Worm (Caenorhabditis elegans): Measurements from ENCODE around the gene F44A2.5.
A peak's percentile ranks its signal among the peaks of the same experiment; 100 is the strongest.

The F44A2.5 gene

DNA sequence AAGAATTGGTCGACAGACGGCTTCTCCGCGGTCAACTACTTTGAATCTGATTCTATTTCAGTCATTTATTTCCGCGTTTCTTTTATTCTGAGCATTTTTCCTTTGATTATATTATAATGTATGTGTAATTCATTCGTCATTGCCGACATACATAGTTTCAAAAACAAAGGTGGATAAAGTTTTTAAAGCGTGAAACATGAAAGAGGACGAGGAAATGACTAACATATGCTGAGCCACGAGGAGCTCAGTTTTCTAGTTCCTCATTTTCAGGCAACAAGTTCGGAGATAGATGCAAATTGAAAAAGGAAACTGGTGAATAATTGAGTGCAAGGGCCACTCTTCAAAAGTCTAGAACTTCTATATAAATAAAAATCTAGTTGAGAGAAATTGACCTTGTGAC is 29.2 kb upstream of the F44A2.5 start:
- TF ChIP-seq nhr-28 (tag; optimal IDR thresholded peaks at IDR 0.05) (no peak), cnd-1 (tag; optimal IDR thresholded peaks at IDR 0.05) (no peak), pha-4 (tag; optimal IDR thresholded peaks at IDR 0.05) (no peak), ceh-43 (GFP tag; optimal IDR thresholded peaks at IDR 0.05) (no peak), unc-39 (tag; optimal IDR thresholded peaks at IDR 0.05) (no peak), ham-2 (GFP tag; optimal IDR thresholded peaks at IDR 0.05) (no peak), elt-3 (tag; optimal IDR thresholded peaks at IDR 0.05) (no peak), drap-1 (GFP tag; optimal IDR thresholded peaks at IDR 0.05) (no peak), mab-5 (tag; optimal IDR thresholded peaks at IDR 0.05) (no peak), nhr-2 (tag; optimal IDR thresholded peaks at IDR 0.05) (no peak), bed-3 (GFP tag; optimal IDR thresholded peaks at IDR 0.05) (no peak), snpc-4 (tag; optimal IDR thresholded peaks at IDR 0.05) (no peak), lin-13 (tag; optimal IDR thresholded peaks at IDR 0.05) (no peak), nhr-76 (tag; optimal IDR thresholded peaks at IDR 0.05) (no peak), ceh-39 (tag; optimal IDR thresholded peaks at IDR 0.05) (no peak)

ce11 chrV:9270442-9270841 is 27.0 kb upstream of the F44A2.5 start:
- TF ChIP-seq nhr-2 (tag; optimal IDR thresholded peaks at IDR 0.05), result no peak
- TF ChIP-seq tbx-8 (GFP tag; optimal IDR thresholded peaks at IDR 0.05), result no peak
- no peak for TF ChIP-seq unc-39 (tag; optimal IDR thresholded peaks at IDR 0.05)
- TF ChIP-seq ceh-83 (GFP tag; optimal IDR thresholded peaks at IDR 0.05), result no peak
- TF ChIP-seq bed-3 (GFP tag; optimal IDR thresholded peaks at IDR 0.05), result no peak
- no peak for TF ChIP-seq pha-4 (tag; optimal IDR thresholded peaks at IDR 0.05)
- TF ChIP-seq ceh-43 (GFP tag; optimal IDR thresholded peaks at IDR 0.05), result no peak
- TF ChIP-seq unc-62 (GFP tag; optimal IDR thresholded peaks at IDR 0.05), result no peak
- TF ChIP-seq lsy-2 (tag; optimal IDR thresholded peaks at IDR 0.05), result no peak
- TF ChIP-seq elt-3 (tag; optimal IDR thresholded peaks at IDR 0.05), result no peak
- no peak for TF ChIP-seq mep-1 (tag; optimal IDR thresholded peaks at IDR 0.05)

DNA sequence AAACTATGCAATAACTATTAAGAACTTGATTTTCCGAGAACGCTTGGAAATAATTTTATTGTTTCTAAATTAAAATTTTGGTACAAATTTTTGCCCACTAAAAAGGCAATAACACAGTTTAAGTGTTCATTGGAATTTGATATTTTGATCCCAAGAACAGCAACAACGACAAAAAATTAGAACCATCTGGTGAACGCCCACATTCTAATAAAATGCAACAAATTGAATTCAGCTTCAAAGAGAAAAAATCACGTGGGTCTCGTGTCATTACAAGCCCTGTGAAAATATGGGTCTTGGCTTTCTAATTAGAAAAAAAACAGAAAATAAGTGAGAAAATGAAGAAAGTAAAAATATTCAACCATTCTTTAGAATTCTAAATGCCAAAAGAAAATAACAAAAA is 25.6 kb upstream of the F44A2.5 start:
- no peak for TF ChIP-seq lin-32 (GFP tag; optimal IDR thresholded peaks at IDR 0.05)
- TF ChIP-seq elt-3 (tag; optimal IDR thresholded peaks at IDR 0.05), result no peak
- TF ChIP-seq nhr-76 (tag; optimal IDR thresholded peaks at IDR 0.05), result no peak
- no peak for TF ChIP-seq unc-62 (GFP tag; optimal IDR thresholded peaks at IDR 0.05)
- TF ChIP-seq ces-1 (GFP tag; optimal IDR thresholded peaks at IDR 0.05), result no peak
- TF ChIP-seq unc-120 (tag; optimal IDR thresholded peaks at IDR 0.05; ENCODE audit: poor library complexity, severe bottlenecking), result no peak
- TF ChIP-seq ceh-43 (GFP tag; optimal IDR thresholded peaks at IDR 0.05), result no peak
- TF ChIP-seq zip-8 (tag; optimal IDR thresholded peaks at IDR 0.05), result no peak
- TF ChIP-seq snpc-4 (tag; optimal IDR thresholded peaks at IDR 0.05), result no peak
- no peak for TF ChIP-seq pha-4 (tag; optimal IDR thresholded peaks at IDR 0.05)
- no peak for TF ChIP-seq bed-3 (GFP tag; optimal IDR thresholded peaks at IDR 0.05)
- TF ChIP-seq drap-1 (GFP tag; optimal IDR thresholded peaks at IDR 0.05), result no peak

- TF ChIP-seq unc-120 (tag; optimal IDR thresholded peaks at IDR 0.05; ENCODE audit: poor library complexity, severe bottlenecking), result no peak
- TF ChIP-seq ceh-83 (GFP tag; optimal IDR thresholded peaks at IDR 0.05), result no peak
- TF ChIP-seq lin-32 (GFP tag; optimal IDR thresholded peaks at IDR 0.05), result no peak
- no peak for TF ChIP-seq nhr-2 (tag; optimal IDR thresholded peaks at IDR 0.05)
- TF ChIP-seq nhr-76 (tag; optimal IDR thresholded peaks at IDR 0.05), result no peak
- TF ChIP-seq ztf-11 (tag; optimal IDR thresholded peaks at IDR 0.05), result no peak
- TF ChIP-seq hlh-1 (tag; optimal IDR thresholded peaks at IDR 0.05), result no peak
- no peak for TF ChIP-seq unc-39 (tag; optimal IDR thresholded peaks at IDR 0.05)
- no peak for TF ChIP-seq lsy-2 (tag; optimal IDR thresholded peaks at IDR 0.05)
- TF ChIP-seq elt-3 (tag; optimal IDR thresholded peaks at IDR 0.05), result no peak
- TF ChIP-seq mab-5 (tag; optimal IDR thresholded peaks at IDR 0.05), result no peak
- no peak for TF ChIP-seq ceh-39 (tag; optimal IDR thresholded peaks at IDR 0.05)
- no peak for TF ChIP-seq elt-1 (tag; optimal IDR thresholded peaks at IDR 0.05; ENCODE audit: borderline replicate concordance, insufficient read depth)
- TF ChIP-seq zip-8 (tag; optimal IDR thresholded peaks at IDR 0.05), result no peak
- TF ChIP-seq sem-2 (GFP tag; optimal IDR thresholded peaks at IDR 0.05), result no peak
- no peak for TF ChIP-seq nhr-28 (tag; optimal IDR thresholded peaks at IDR 0.05)
- no peak for TF ChIP-seq sptf-1 (tag; optimal IDR thresholded peaks at IDR 0.05)
Measured at ce11 chrV:9272624-9273023, 24.8 kb upstream of the F44A2.5 start.

DNA sequence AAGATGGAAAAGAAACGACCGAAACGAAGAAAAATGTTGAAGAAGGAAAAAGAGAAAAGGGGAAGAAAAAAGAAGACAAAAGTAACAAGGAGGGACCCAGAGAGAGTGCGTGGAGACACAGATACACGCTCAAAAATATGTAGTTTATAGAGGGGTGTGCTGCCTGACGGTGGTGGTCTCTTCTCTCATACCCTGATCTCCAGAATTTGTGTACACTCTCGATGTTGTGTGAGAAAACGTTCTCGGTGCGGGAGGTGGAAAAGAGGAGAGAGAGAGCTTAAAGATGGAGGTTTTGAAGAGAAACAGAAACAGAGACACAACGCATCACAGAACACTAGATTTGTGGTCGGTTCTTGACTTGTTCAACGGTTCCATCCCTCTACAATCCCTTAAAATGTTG is 23.8 kb upstream of the F44A2.5 start:
- TF ChIP-seq flh-1 (GFP tag; optimal IDR thresholded peaks at IDR 0.05), result no peak
- TF ChIP-seq nhr-12 (tag; optimal IDR thresholded peaks at IDR 0.05), result no peak
- peak; percentile 7 for TF ChIP-seq lsy-2 (tag; optimal IDR thresholded peaks at IDR 0.05)
- TF ChIP-seq nhr-76 (tag; optimal IDR thresholded peaks at IDR 0.05), result no peak
- no peak for TF ChIP-seq elt-3 (tag; optimal IDR thresholded peaks at IDR 0.05)
- TF ChIP-seq ham-2 (GFP tag; optimal IDR thresholded peaks at IDR 0.05), result no peak
- no peak for TF ChIP-seq snpc-4 (tag; optimal IDR thresholded peaks at IDR 0.05)
- TF ChIP-seq ceh-39 (tag; optimal IDR thresholded peaks at IDR 0.05), result no peak
- no peak for TF ChIP-seq tbx-8 (GFP tag; optimal IDR thresholded peaks at IDR 0.05)
- TF ChIP-seq sptf-1 (tag; optimal IDR thresholded peaks at IDR 0.05), result peak; percentile 65
- TF ChIP-seq lin-32 (GFP tag; optimal IDR thresholded peaks at IDR 0.05), result no peak
- TF ChIP-seq lin-13 (tag; optimal IDR thresholded peaks at IDR 0.05), result no peak
- no peak for TF ChIP-seq elt-1 (tag; optimal IDR thresholded peaks at IDR 0.05; ENCODE audit: borderline replicate concordance, insufficient read depth)
- TF ChIP-seq ces-1 (GFP tag; optimal IDR thresholded peaks at IDR 0.05), result peak; percentile 47
- TF ChIP-seq M03D4.4 (tag; optimal IDR thresholded peaks at IDR 0.05), result peak; percentile 40
- peak; percentile 42 for TF ChIP-seq unc-62 (GFP tag; optimal IDR thresholded peaks at IDR 0.05)
- TF ChIP-seq cnd-1 (tag; optimal IDR thresholded peaks at IDR 0.05), result no peak
- peak; percentile 67 for TF ChIP-seq hlh-1 (tag; optimal IDR thresholded peaks at IDR 0.05)
- TF ChIP-seq sem-2 (GFP tag; optimal IDR thresholded peaks at IDR 0.05), result no peak
- no peak for TF ChIP-seq ztf-11 (tag; optimal IDR thresholded peaks at IDR 0.05)
- TF ChIP-seq mab-5 (tag; optimal IDR thresholded peaks at IDR 0.05), result no peak
- no peak for TF ChIP-seq drap-1 (GFP tag; optimal IDR thresholded peaks at IDR 0.05)
- TF ChIP-seq unc-39 (tag; optimal IDR thresholded peaks at IDR 0.05), result no peak
- peak; percentile 52 for TF ChIP-seq mep-1 (tag; optimal IDR thresholded peaks at IDR 0.05)
- TF ChIP-seq mls-2 (tag; optimal IDR thresholded peaks at IDR 0.05), result peak; percentile 72
- TF ChIP-seq ceh-83 (GFP tag; optimal IDR thresholded peaks at IDR 0.05), result peak; percentile 17
- TF ChIP-seq ceh-43 (GFP tag; optimal IDR thresholded peaks at IDR 0.05), result no peak
- TF ChIP-seq zip-8 (tag; optimal IDR thresholded peaks at IDR 0.05), result no peak
- TF ChIP-seq unc-120 (tag; optimal IDR thresholded peaks at IDR 0.05; ENCODE audit: poor library complexity, severe bottlenecking), result peak; percentile 49
- TF ChIP-seq nhr-237 (tag; optimal IDR thresholded peaks at IDR 0.05), result peak; percentile 44
- TF ChIP-seq pha-4 (tag; optimal IDR thresholded peaks at IDR 0.05), result peak; percentile 10

Measured in whole organism, mixed stage, embryonic.